Worm (Caenorhabditis elegans): ENCODE measurements around the gene F09E5.3.
"Not testable (repeated sequence)": the region's sequence is repeated elsewhere in the genome, so short reads cannot be mapped to it uniquely, and the experiment has no call there.

Gene F09E5.3

ce11 chrII:5342412-5342811 lies 31.4 kb upstream of the F09E5.3 start:
- TF ChIP-seq ctbp-1 (GFP tag; IDR thresholded peaks at IDR 0.05): no peak
- TF ChIP-seq mdl-1 (tag; optimal IDR thresholded peaks at IDR 0.05): no peak
- TF ChIP-seq hlh-11 (tag; optimal IDR thresholded peaks at IDR 0.05): peak; percentile 35
- TF ChIP-seq tra-1 (GFP tag; IDR thresholded peaks at IDR 0.05): no peak
- peak; percentile 62 for TF ChIP-seq aha-1 (tag)
- TF ChIP-seq dmd-8 (GFP tag; IDR thresholded peaks at IDR 0.05): no peak
- TF ChIP-seq dve-1 (tag; optimal IDR thresholded peaks at IDR 0.05; ENCODE audit: insufficient read depth): no peak
- peak; percentile 21 for TF ChIP-seq mxl-3 (GFP tag; optimal IDR thresholded peaks at IDR 0.05)
- no peak for TF ChIP-seq spr-1 (tag; optimal IDR thresholded peaks at IDR 0.05)
- no peak for TF ChIP-seq dmd-9 (GFP tag; IDR thresholded peaks at IDR 0.05)
- no peak for TF ChIP-seq lim-7 (GFP tag; IDR thresholded peaks at IDR 0.05)
- TF ChIP-seq nhr-237 (tag; optimal IDR thresholded peaks at IDR 0.05): no peak
- peak; percentile 62 for TF ChIP-seq hlh-30 (tag; optimal IDR thresholded peaks at IDR 0.05; ENCODE audit: insufficient read depth)
- peak in 1 of 2 experiments; percentile 74 for TF ChIP-seq daf-16 (GFP tag; optimal IDR thresholded peaks at IDR 0.05)
- TF ChIP-seq daf-16 (tag; optimal IDR thresholded peaks at IDR 0.05): no peak
- no peak for TF ChIP-seq vab-7 (GFP tag; IDR thresholded peaks at IDR 0.05)

- TF ChIP-seq lin-15B (tag; optimal IDR thresholded peaks at IDR 0.05) (no peak), fos-1 (tag; optimal IDR thresholded peaks at IDR 0.05) (no peak), daf-12 (tag; optimal IDR thresholded peaks at IDR 0.05) (no peak), Y48G9A.11 (GFP tag; IDR thresholded peaks at IDR 0.05) (no peak), duxl-1 (tag; optimal IDR thresholded peaks at IDR 0.05; ENCODE audit: poor library complexity) (no peak), T26A8.4 (GFP tag; IDR thresholded peaks at IDR 0.05) (no peak), rbr-2 (tag; optimal IDR thresholded peaks at IDR 0.05) (no peak), saeg-2 (GFP tag; IDR thresholded peaks at IDR 0.05) (no peak), ctbp-1 (GFP tag; IDR thresholded peaks at IDR 0.05) (no peak), snpc-1.2 (GFP tag; IDR thresholded peaks at IDR 0.05) (no peak), lin-39 (tag; optimal IDR thresholded peaks at IDR 0.05) (no peak), hmg-1.1 (GFP tag; IDR thresholded peaks at IDR 0.05) (no peak), F10B5.3 (tag; optimal IDR thresholded peaks at IDR 0.05) (no peak), ceh-28 (tag; optimal IDR thresholded peaks at IDR 0.05) (no peak), ZK337.2 (GFP tag; IDR thresholded peaks at IDR 0.05) (no peak), T20F7.1 (GFP tag; optimal IDR thresholded peaks at IDR 0.05) (no peak), lin-38 (GFP tag; IDR thresholded peaks at IDR 0.05) (no peak), nhr-10 (tag; optimal IDR thresholded peaks at IDR 0.05) (no peak), ZK546.5 (tag; optimal IDR thresholded peaks at IDR 0.05) (no peak), tra-1 (GFP tag; IDR thresholded peaks at IDR 0.05) (no peak)
These were observed 29.0 kb upstream of the F09E5.3 start, which contains the start of gene F09E5.14 for ce11 chrII:5344775-5345174. Gene F09E5.14, minus strand, starts transcription at chrII:5344875.

- peak; percentile 93 for TF ChIP-seq ceh-20 (GFP tag; IDR thresholded peaks at IDR 0.05)
- not testable (repeated sequence) for TF ChIP-seq daf-16 (GFP tag; optimal IDR thresholded peaks at IDR 0.05); pha-4 (tag; optimal IDR thresholded peaks at IDR 0.05)
- peak; percentile 6 for TF ChIP-seq daf-16 (tag; optimal IDR thresholded peaks at IDR 0.05)
- TF ChIP-seq daf-19 (GFP tag; conservative IDR thresholded peaks at IDR 0.05): peak; percentile 46; the same call in 1 of the 2 replicates
- TF ChIP-seq dpl-1 (GFP tag; optimal IDR thresholded peaks at IDR 0.05): peak; percentile 78
- peak; percentile 26 to 73 for TF ChIP-seq lsy-2 (tag; optimal IDR thresholded peaks at IDR 0.05)
- TF ChIP-seq hlh-11 (tag; optimal IDR thresholded peaks at IDR 0.05): peak; percentile 39
- peak; percentile 63 for TF ChIP-seq aha-1 (tag)
- TF ChIP-seq ctbp-1 (GFP tag; IDR thresholded peaks at IDR 0.05): peak; percentile 95
- peak; percentile 72 for TF ChIP-seq madf-9 (GFP tag; conservative IDR thresholded peaks at IDR 0.05)
- TF ChIP-seq lin-1 (GFP tag; IDR thresholded peaks at IDR 0.05): peak; percentile 88
- TF ChIP-seq egl-43 (GFP tag; IDR thresholded peaks at IDR 0.05): peak; percentile 91
- TF ChIP-seq set-16 (GFP tag; IDR thresholded peaks at IDR 0.05): peak; percentile 65; the same call in 1 of the 2 replicates
- peak; percentile 89 for TF ChIP-seq zfp-3 (GFP tag; conservative IDR thresholded peaks at IDR 0.05)
- TF ChIP-seq nhr-28 (tag; optimal IDR thresholded peaks at IDR 0.05): peak; percentile 48
- peak; percentile 8 for TF ChIP-seq hlh-30 (tag; optimal IDR thresholded peaks at IDR 0.05; ENCODE audit: insufficient read depth)
- TF ChIP-seq saeg-2 (GFP tag; IDR thresholded peaks at IDR 0.05): peak; percentile 90
- peak; percentile 90 for TF ChIP-seq dmd-6 (GFP tag; IDR thresholded peaks at IDR 0.05)
- TF ChIP-seq ceh-44 (GFP tag; IDR thresholded peaks at IDR 0.05): peak; percentile 84
- peak; percentile 93 for TF ChIP-seq pha-4 (GFP tag; IDR thresholded peaks at IDR 0.05)
- peak; percentile 92 for TF ChIP-seq nhr-42 (GFP tag; IDR thresholded peaks at IDR 0.05)
- TF ChIP-seq T20F7.1 (GFP tag; optimal IDR thresholded peaks at IDR 0.05): peak; percentile 25
These were observed 27.4 kb upstream of the F09E5.3 start for ce11 chrII:5346350-5346749.
